Worm (Caenorhabditis elegans) whole organism, L2 larva: ENCODE data around the gene F57C2.5.

Source experiments
- C34F6.9 ChIP-seq: fragments of 150-350 bp; optimal IDR thresholded peaks from 2 replicates; lab custom pipeline; 2014; ENCODE audit warnings: missing biosample characterization, missing genetic modification characterization
- F13H6.1 ChIP-seq: sonication (generic microtip); optimal IDR thresholded peaks from 2 replicates; lab custom pipeline; 2016; ENCODE audit warnings: missing genetic modification characterization, missing compliant biosample characterization
- R02D3.7 ChIP-seq: fragments of 150-350 bp; optimal IDR thresholded peaks from 2 replicates; lab custom pipeline; 2014; ENCODE audit warnings: missing biosample characterization, missing genetic modification characterization
- ZK546.5 ChIP-seq: sonication (generic microtip); optimal IDR thresholded peaks from 2 replicates; lab custom pipeline; 2017; ENCODE audit warnings: missing biosample characterization, missing genetic modification characterization
- alr-1 ChIP-seq: fragments of 150-350 bp; optimal IDR thresholded peaks from 2 replicates; lab custom pipeline; 2014; ENCODE audit warnings: missing biosample characterization, missing genetic modification characterization
- aly-2 ChIP-seq: fragments of 150-350 bp; optimal IDR thresholded peaks from 2 replicates; lab custom pipeline; 2014; ENCODE audit warnings: missing biosample characterization, missing genetic modification characterization
- ceh-16 ChIP-seq: fragments of 150-350 bp; optimal IDR thresholded peaks from 2 replicates; lab custom pipeline; 2014; ENCODE audit warnings: missing biosample characterization, missing genetic modification characterization
- ceh-82 ChIP-seq: fragments of 150-350 bp; optimal IDR thresholded peaks from 2 replicates; lab custom pipeline; 2014; ENCODE audit warnings: missing biosample characterization, missing genetic modification characterization
- crh-2 ChIP-seq: sonication (generic microtip); optimal IDR thresholded peaks from 2 replicates; lab custom pipeline; 2017; ENCODE audit warnings: missing biosample characterization, missing genetic modification characterization
- dmd-4 ChIP-seq: sonication (generic microtip); optimal IDR thresholded peaks from 2 replicates; lab custom pipeline; 2017; ENCODE audit warnings: missing biosample characterization, missing genetic modification characterization
- egl-27 ChIP-seq: sonication (generic microtip); optimal IDR thresholded peaks from 3 replicates; lab custom pipeline; 2017; ENCODE audit warnings: missing biosample characterization, missing genetic modification reagents, missing genetic modification characterization
- elt-1 ChIP-seq: fragments of 150-350 bp; optimal IDR thresholded peaks from 2 replicates; lab custom pipeline; 2014; ENCODE audit warnings: missing biosample characterization, missing genetic modification characterization
- gmeb-1 ChIP-seq: fragments of 150-350 bp; optimal IDR thresholded peaks from 2 replicates; lab custom pipeline; 2014; ENCODE audit warnings: missing biosample characterization, missing genetic modification characterization
- lin-11 ChIP-seq: fragments of 150-350 bp; sonication (generic microtip); optimal IDR thresholded peaks from 2 replicates; lab custom pipeline; 2014; ENCODE audit warnings: missing biosample characterization, missing genetic modification characterization, inconsistent platforms, mixed read lengths
- lin-13 ChIP-seq: fragments of 150-350 bp; optimal IDR thresholded peaks from 2 replicates; lab custom pipeline; 2014; ENCODE audit warnings: missing biosample characterization, missing genetic modification reagents, missing genetic modification characterization
- lin-39 ChIP-seq: fragments of 150-350 bp; optimal IDR thresholded peaks from 2 replicates; lab custom pipeline; 2014; ENCODE audit warnings: missing biosample characterization, missing genetic modification reagents, missing genetic modification characterization
- lsy-2 ChIP-seq, 2 experiments: fragments of 150-350 bp in 1 of 2; sonication (generic microtip) in 1 of 2; optimal IDR thresholded peaks; 2 replicates each; lab custom pipeline; 2014 to 2017; ENCODE audit warnings: missing biosample characterization in 2 of 2, missing genetic modification characterization in 2 of 2
- mbf-1 ChIP-seq: sonication (generic microtip); optimal IDR thresholded peaks from 2 replicates; lab custom pipeline; 2017; ENCODE audit warnings: missing biosample characterization, missing genetic modification characterization
- mdl-1 ChIP-seq, 2 experiments: fragments of 150-350 bp in 1 of 2; sonication (generic microtip) in 1 of 2; optimal IDR thresholded peaks; 2 replicates each; lab custom pipeline; 2017; ENCODE audit warnings: missing biosample characterization in 2 of 2, missing genetic modification characterization in 2 of 2
- nhr-10 ChIP-seq: sonication (generic microtip); optimal IDR thresholded peaks from 2 replicates; lab custom pipeline; 2017; ENCODE audit warnings: missing biosample characterization, missing genetic modification characterization
- nhr-129 ChIP-seq: fragments of 150-350 bp; optimal IDR thresholded peaks from 2 replicates; lab custom pipeline; 2014; ENCODE audit warnings: missing biosample characterization, missing genetic modification characterization
- nhr-21 ChIP-seq: fragments of 150-350 bp; optimal IDR thresholded peaks from 2 replicates; lab custom pipeline; 2014; ENCODE audit warnings: missing biosample characterization, missing genetic modification characterization
- nhr-23 ChIP-seq: fragments of 150-350 bp; optimal IDR thresholded peaks from 2 replicates; lab custom pipeline; 2014; ENCODE audit warnings: missing biosample characterization, missing genetic modification reagents, missing genetic modification characterization
- nhr-25 ChIP-seq: fragments of 150-350 bp; sonication (generic microtip); optimal IDR thresholded peaks from 3 replicates; lab custom pipeline; 2014; ENCODE audit warnings: missing biosample characterization, missing genetic modification characterization
- nhr-6 ChIP-seq: fragments of 150-350 bp; optimal IDR thresholded peaks from 2 replicates; lab custom pipeline; 2014; ENCODE audit warnings: missing biosample characterization, missing genetic modification characterization
- nhr-77 ChIP-seq: fragments of 150-350 bp; optimal IDR thresholded peaks from 2 replicates; lab custom pipeline; 2014; ENCODE audit warnings: missing biosample characterization, missing genetic modification characterization
- peb-1 ChIP-seq: fragments of 150-350 bp; optimal IDR thresholded peaks from 2 replicates; lab custom pipeline; 2014; ENCODE audit warnings: missing biosample characterization, missing genetic modification characterization
- sem-4 ChIP-seq: fragments of 150-350 bp; optimal IDR thresholded peaks from 2 replicates; lab custom pipeline; 2014; ENCODE audit warnings: missing biosample characterization, missing genetic modification reagents, missing genetic modification characterization
- skn-1 ChIP-seq: sonication (generic microtip); optimal IDR thresholded peaks from 2 replicates; lab custom pipeline; 2017; ENCODE audit warnings: missing biosample characterization, missing genetic modification characterization
- sma-3 ChIP-seq: sonication (generic microtip); optimal IDR thresholded peaks from 2 replicates; lab custom pipeline; 2016; ENCODE audit warnings: missing genetic modification reagents, missing genetic modification characterization, missing compliant biosample characterization
- sma-9 ChIP-seq, 2 experiments: fragments of 150-350 bp in 1 of 2; sonication (generic microtip) in 1 of 2; optimal IDR thresholded peaks; 2 replicates each; lab custom pipeline; 2014 to 2016; ENCODE audit warnings: missing genetic modification characterization in 2 of 2, mild to moderate bottlenecking in 1 of 2, missing biosample characterization in 1 of 2, missing compliant biosample characterization in 1 of 2, missing genetic modification reagents in 1 of 2, moderate library complexity in 1 of 2
- unc-55 ChIP-seq: fragments of 150-350 bp; sonication (generic microtip); optimal IDR thresholded peaks from 3 replicates; lab custom pipeline; 2014; ENCODE audit warnings: missing biosample characterization, missing genetic modification reagents, missing genetic modification characterization
- unc-62 ChIP-seq: fragments of 150-350 bp; optimal IDR thresholded peaks from 2 replicates; lab custom pipeline; 2014; ENCODE audit warnings: missing biosample characterization, missing genetic modification reagents, missing genetic modification characterization
- zag-1 ChIP-seq: fragments of 150-350 bp; optimal IDR thresholded peaks from 2 replicates; lab custom pipeline; 2014; ENCODE audit warnings: missing biosample characterization, missing genetic modification characterization
- ztf-1 ChIP-seq: fragments of 200-800 bp; sonication (Bioruptor generic); conservative IDR thresholded peaks from 2 replicates; pipeline ENCODE4 v1.3.6; 2022; ENCODE audit warnings: missing genetic modification characterization, missing compliant biosample characterization

F57C2.5 gene

ce11 chrII:14576429-14576828 is 48.4 kb upstream of the F57C2.5 start, which contains the start of gene C01G12.13:
Gene C01G12.13, plus strand, starts transcription at chrII:14576729.
- TF ChIP-seq peb-1 (tag; lab: Kevin White, UChicago) (no peak), egl-27 (tag; lab: Kevin White, UChicago) (no peak), C34F6.9 (tag; lab: Kevin White, UChicago) (no peak), F13H6.1 (tag; lab: Kevin White, UChicago) (no peak), zag-1 (tag; lab: Kevin White, UChicago) (no peak), ZK546.5 (tag; lab: Kevin White, UChicago) (no peak), unc-55 (GFP tag; lab: Kevin White, UChicago) (no peak), nhr-23 (tag; lab: Kevin White, UChicago) (no peak), lin-13 (GFP tag; lab: Kevin White, UChicago) (no peak), ceh-82 (no peak), crh-2 (tag; lab: Kevin White, UChicago) (no peak), nhr-10 (tag; lab: Kevin White, UChicago) (no peak), sem-4 (tag; lab: Kevin White, UChicago) (no peak), unc-62 (GFP tag; lab: Kevin White, UChicago) (no peak), R02D3.7 (no peak)

- TF ChIP-seq lin-39 (tag; lab: Kevin White, UChicago) (no peak), R02D3.7 (no peak), nhr-21 (tag; lab: Kevin White, UChicago) (no peak), dmd-4 (tag; lab: Kevin White, UChicago) (no peak), C34F6.9 (tag; lab: Kevin White, UChicago) (no peak), nhr-23 (tag; lab: Kevin White, UChicago) (no peak), nhr-25 (tag; lab: Kevin White, UChicago) (no peak), skn-1 (no peak), sma-9 (GFP tag; optimal IDR thresholded peaks at IDR 0.05; lab: Kevin White, UChicago) (no peak), sma-9 (tag; optimal IDR thresholded peaks at IDR 0.05; lab: Kevin White, UChicago) (no peak), mdl-1 (tag; optimal IDR thresholded peaks at IDR 0.05; lab: Kevin White, UChicago) (no peak), ztf-1 (GFP tag; lab: Robert Waterston, UW) (no peak), unc-55 (GFP tag; lab: Kevin White, UChicago) (no peak)
- TF ChIP-seq, all 48 proteins: peak for 0
These were observed 46.8 kb upstream of the F57C2.5 start for ce11 chrII:14574790-14575189.

ce11 chrII:14573315-14573714 is 45.3 kb upstream of the F57C2.5 start, which contains the start of gene madf-5:
Gene madf-5, plus strand, starts transcription at chrII:14573615.
- no peak for TF ChIP-seq ceh-16 (tag; lab: Kevin White, UChicago)
- TF ChIP-seq nhr-10 (tag; lab: Kevin White, UChicago) = no peak

ce11 chrII:14570541-14571160 is 42.6 kb upstream of the F57C2.5 start:
- peak; percentile 42 for TF ChIP-seq nhr-129 (tag; lab: Kevin White, UChicago)
- TF ChIP-seq F13H6.1 (tag; lab: Kevin White, UChicago) = peak; percentile 54
- no peak for TF ChIP-seq mdl-1 (tag; optimal IDR thresholded peaks at IDR 0.05; lab: Kevin White, UChicago)

- TF ChIP-seq aly-2 (tag; lab: Kevin White, UChicago) (no peak), unc-55 (GFP tag; lab: Kevin White, UChicago) (peak; percentile 19), F13H6.1 (tag; lab: Kevin White, UChicago) (peak; percentile 28), lsy-2 (tag; optimal IDR thresholded peaks at IDR 0.05; lab: Kevin White, UChicago) (peak in 1 of 2 experiments; percentile 34), sma-9 (GFP tag; optimal IDR thresholded peaks at IDR 0.05; lab: Kevin White, UChicago) (peak; percentile 5), sma-9 (tag; optimal IDR thresholded peaks at IDR 0.05; lab: Kevin White, UChicago) (no peak), ZK546.5 (tag; lab: Kevin White, UChicago) (no peak)
These were observed 41.3 kb upstream of the F57C2.5 start for ce11 chrII:14569322-14569721.

- TF ChIP-seq nhr-10 (tag; lab: Kevin White, UChicago) = no peak
- no peak for TF ChIP-seq mbf-1 (tag; lab: Kevin White, UChicago)
- no peak for TF ChIP-seq nhr-77 (tag; lab: Kevin White, UChicago)
- no peak for TF ChIP-seq sma-3 (GFP tag; lab: Kevin White, UChicago)
- TF ChIP-seq gmeb-1 (tag; lab: Kevin White, UChicago) = no peak
- TF ChIP-seq nhr-23 (tag; lab: Kevin White, UChicago) = no peak
- TF ChIP-seq nhr-6 = no peak
- no peak for TF ChIP-seq lsy-2 (tag; optimal IDR thresholded peaks at IDR 0.05; lab: Kevin White, UChicago)
- no peak for TF ChIP-seq sem-4 (tag; lab: Kevin White, UChicago)
- TF ChIP-seq lin-39 (tag; lab: Kevin White, UChicago) = no peak
- no peak for TF ChIP-seq alr-1
- no peak for TF ChIP-seq lin-11
- no peak for TF ChIP-seq C34F6.9 (tag; lab: Kevin White, UChicago)
- no peak for TF ChIP-seq unc-62 (GFP tag; lab: Kevin White, UChicago)
- TF ChIP-seq elt-1 = no peak
- TF ChIP-seq skn-1 = no peak
- no peak for TF ChIP-seq lin-13 (GFP tag; lab: Kevin White, UChicago)
- TF ChIP-seq peb-1 (tag; lab: Kevin White, UChicago) = no peak
These were observed 39.8 kb upstream of the F57C2.5 start for ce11 chrII:14567811-14568210.
